Worm (Caenorhabditis elegans) whole organism, dauer: ENCODE measurements around the gene R166.2.

Experiments used
- unc-62 ChIP-seq: sonication (generic microtip); optimal IDR thresholded peaks from 2 replicates; lab custom pipeline; 2017; ENCODE audit warnings: missing biosample characterization, missing genetic modification reagents, missing genetic modification characterization

The R166.2 gene

ce11 chrII:10486738-10487137 is 50.7 kb downstream of the R166.2 start, which contains the start of gene ZK666.15:
ZK666.15 (plus strand) TSS chrII:10487038.
- TF ChIP-seq unc-62 = no peak

ce11 chrII:10485640-10486039 is 51.8 kb downstream of the R166.2 start:
- TF ChIP-seq unc-62 = no peak
